Worm (Caenorhabditis elegans) whole organism, L3 larva: ENCODE measurements around the gene Y26G10.5.

Source experiments
- R02D3.7 ChIP-seq: fragments of 150-350 bp; optimal IDR thresholded peaks from 2 replicates; lab custom pipeline; 2014; ENCODE audit warnings: missing biosample characterization, missing genetic modification characterization
- ZK546.5 ChIP-seq: sonication (generic microtip); optimal IDR thresholded peaks from 2 replicates; lab custom pipeline; 2017; ENCODE audit warnings: missing biosample characterization, missing genetic modification characterization
- aly-2 ChIP-seq: fragments of 150-350 bp; optimal IDR thresholded peaks from 2 replicates; lab custom pipeline; 2014; ENCODE audit warnings: missing biosample characterization, missing genetic modification characterization
- ceh-16 ChIP-seq: sonication (generic microtip); optimal IDR thresholded peaks from 2 replicates; lab custom pipeline; 2017; ENCODE audit warnings: missing biosample characterization, missing genetic modification characterization
- ceh-28 ChIP-seq: fragments of 150-350 bp; optimal IDR thresholded peaks from 2 replicates; lab custom pipeline; 2014; ENCODE audit warnings: missing biosample characterization, missing genetic modification reagents, missing genetic modification characterization
- ceh-82 ChIP-seq: fragments of 150-350 bp; optimal IDR thresholded peaks from 2 replicates; lab custom pipeline; 2014; ENCODE audit warnings: missing biosample characterization, missing genetic modification characterization
- ceh-9 ChIP-seq: sonication (generic microtip); optimal IDR thresholded peaks from 2 replicates; lab custom pipeline; 2018; ENCODE audit warnings: missing biosample characterization, missing genetic modification characterization
- egl-27 ChIP-seq: sonication (generic microtip); optimal IDR thresholded peaks from 4 replicates; lab custom pipeline; 2017; ENCODE audit warnings: missing biosample characterization, missing genetic modification reagents, missing genetic modification characterization
- egl-5 ChIP-seq: fragments of 150-350 bp; optimal IDR thresholded peaks from 2 replicates; lab custom pipeline; 2017; ENCODE audit warnings: missing biosample characterization, missing genetic modification reagents, missing genetic modification characterization, inconsistent platforms
- elt-1 ChIP-seq: fragments of 150-350 bp; optimal IDR thresholded peaks from 2 replicates; lab custom pipeline; 2014; ENCODE audit warnings: missing biosample characterization, missing genetic modification characterization
- elt-2 ChIP-seq: sonication (generic microtip); optimal IDR thresholded peaks from 2 replicates; lab custom pipeline; 2016; ENCODE audit warnings: missing genetic modification reagents, mild to moderate bottlenecking, missing genetic modification characterization, missing compliant biosample characterization
- elt-3 ChIP-seq, 3 experiments: fragments of 150-350 bp in 1 of 3; sonication (generic microtip) in 2 of 3; optimal IDR thresholded peaks; 2 replicates in 2 of 3; 4 replicates in 1 of 3; lab custom pipeline; 2014 to 2017; ENCODE audit warnings: missing biosample characterization in 3 of 3, missing genetic modification characterization in 3 of 3
- eor-1 ChIP-seq, 2 experiments: fragments of 150-350 bp; optimal IDR thresholded peaks; 2 replicates each; lab custom pipeline; 2014 to 2018; ENCODE audit warnings: missing biosample characterization in 2 of 2, missing genetic modification characterization in 2 of 2
- fkh-10 ChIP-seq: sonication (generic microtip); optimal IDR thresholded peaks from 2 replicates; lab custom pipeline; 2017; ENCODE audit warnings: missing biosample characterization, missing genetic modification reagents, missing genetic modification characterization
- fkh-2 ChIP-seq: fragments of 150-350 bp; optimal IDR thresholded peaks from 2 replicates; lab custom pipeline; 2014; ENCODE audit warnings: missing biosample characterization, missing genetic modification reagents, missing genetic modification characterization
- fos-1 ChIP-seq: fragments of 150-350 bp; optimal IDR thresholded peaks from 2 replicates; lab custom pipeline; 2014; ENCODE audit warnings: missing biosample characterization, missing genetic modification characterization
- hmg-11 ChIP-seq: sonication (generic microtip); optimal IDR thresholded peaks from 2 replicates; lab custom pipeline; 2016; ENCODE audit warnings: missing genetic modification characterization, missing compliant biosample characterization
- jun-1 ChIP-seq: fragments of 150-350 bp; optimal IDR thresholded peaks from 2 replicates; lab custom pipeline; 2014; ENCODE audit warnings: missing biosample characterization, missing genetic modification reagents, missing genetic modification characterization
- lin-15B ChIP-seq: fragments of 150-350 bp; optimal IDR thresholded peaks from 2 replicates; lab custom pipeline; 2014; ENCODE audit warnings: missing biosample characterization, missing genetic modification characterization
- lin-39 ChIP-seq: fragments of 150-350 bp; optimal IDR thresholded peaks from 2 replicates; lab custom pipeline; 2018; ENCODE audit warnings: missing biosample characterization, missing genetic modification reagents, missing genetic modification characterization
- lsy-12 ChIP-seq: sonication (generic microtip); optimal IDR thresholded peaks from 2 replicates; lab custom pipeline; 2016; ENCODE audit warnings: mild to moderate bottlenecking, missing genetic modification characterization, missing compliant biosample characterization
- mdl-1 ChIP-seq: fragments of 150-350 bp; optimal IDR thresholded peaks from 2 replicates; lab custom pipeline; 2014; ENCODE audit warnings: missing biosample characterization, missing genetic modification characterization
- nfya-1 ChIP-seq: sonication (generic microtip); optimal IDR thresholded peaks from 2 replicates; lab custom pipeline; 2017; ENCODE audit warnings: missing genetic modification characterization, mild to moderate bottlenecking, missing compliant biosample characterization, antibody characterized with exemption, moderate library complexity; ENCODE audit not compliant: insufficient read depth
- nhr-12 ChIP-seq: fragments of 150-350 bp; optimal IDR thresholded peaks from 2 replicates; lab custom pipeline; 2014; ENCODE audit warnings: missing biosample characterization, missing genetic modification characterization
- nhr-237 ChIP-seq: fragments of 150-350 bp; optimal IDR thresholded peaks from 2 replicates; lab custom pipeline; 2014; ENCODE audit warnings: missing biosample characterization, missing genetic modification characterization
- nhr-25 ChIP-seq: sonication (generic microtip); optimal IDR thresholded peaks from 2 replicates; lab custom pipeline; 2017; ENCODE audit warnings: missing biosample characterization, missing genetic modification characterization
- nhr-43 ChIP-seq: sonication (generic microtip); optimal IDR thresholded peaks from 2 replicates; lab custom pipeline; 2016; ENCODE audit warnings: mild to moderate bottlenecking, missing genetic modification characterization, missing compliant biosample characterization; ENCODE audit not compliant: poor library complexity, severe bottlenecking
- nhr-67 ChIP-seq: fragments of 150-350 bp; optimal IDR thresholded peaks from 2 replicates; lab custom pipeline; 2014; ENCODE audit warnings: missing biosample characterization, missing genetic modification characterization
- nhr-77 ChIP-seq: fragments of 150-350 bp; optimal IDR thresholded peaks from 2 replicates; lab custom pipeline; 2014; ENCODE audit warnings: missing biosample characterization, missing genetic modification characterization
- pha-4 ChIP-seq: fragments of 150-350 bp; optimal IDR thresholded peaks from 2 replicates; lab custom pipeline; 2014; ENCODE audit warnings: missing biosample characterization, missing genetic modification reagents, missing genetic modification characterization
- pqm-1 ChIP-seq: fragments of 150-350 bp; optimal IDR thresholded peaks from 2 replicates; lab custom pipeline; 2017; ENCODE audit warnings: missing biosample characterization, missing genetic modification characterization, inconsistent platforms
- sea-2 ChIP-seq: fragments of 150-350 bp; sonication (generic microtip); optimal IDR thresholded peaks from 4 replicates; lab custom pipeline; 2014; ENCODE audit warnings: missing biosample characterization, missing genetic modification reagents, missing genetic modification characterization
- skn-1 ChIP-seq: fragments of 150-350 bp; optimal IDR thresholded peaks from 2 replicates; lab custom pipeline; 2014; ENCODE audit warnings: missing biosample characterization, missing genetic modification characterization
- snpc-4 ChIP-seq: fragments of 150-350 bp; optimal IDR thresholded peaks from 2 replicates; lab custom pipeline; 2014; ENCODE audit warnings: missing biosample characterization, missing genetic modification characterization
- tbx-2 ChIP-seq: sonication (generic microtip); optimal IDR thresholded peaks from 2 replicates; lab custom pipeline; 2016; ENCODE audit warnings: mild to moderate bottlenecking, missing genetic modification characterization, missing compliant biosample characterization
- unc-39 ChIP-seq: sonication (generic microtip); optimal IDR thresholded peaks from 4 replicates; lab custom pipeline; 2017; ENCODE audit warnings: missing biosample characterization, missing genetic modification characterization
- zag-1 ChIP-seq: fragments of 150-350 bp; optimal IDR thresholded peaks from 2 replicates; lab custom pipeline; 2014; ENCODE audit warnings: missing biosample characterization, missing genetic modification characterization
- ztf-11 ChIP-seq: fragments of 150-350 bp; optimal IDR thresholded peaks from 2 replicates; lab custom pipeline; 2014; ENCODE audit warnings: missing biosample characterization, missing genetic modification characterization
- ztf-4 ChIP-seq: fragments of 150-350 bp; optimal IDR thresholded peaks from 2 replicates; lab custom pipeline; 2014; ENCODE audit warnings: missing biosample characterization, missing genetic modification characterization

Gene Y26G10.5

ce11 chrV:17712349-17712748 lies 11.7 kb upstream of the Y26G10.5 start:
- TF ChIP-seq ceh-16 (tag; lab: Kevin White, UChicago) (no peak), hmg-11 (tag; lab: Kevin White, UChicago) (no peak), nhr-12 (tag; lab: Kevin White, UChicago) (no peak), jun-1 (no peak), fkh-2 (no peak), sea-2 (GFP tag; lab: Kevin White, UChicago) (no peak), nhr-67 (tag; lab: Kevin White, UChicago) (no peak), lin-39 (tag; lab: Kevin White, UChicago) (no peak), ceh-82 (tag; lab: Kevin White, UChicago) (no peak), nfya-1 (tag; lab: Kevin White, UChicago) (no peak), lsy-12 (tag; lab: Kevin White, UChicago) (no peak), snpc-4 (tag; lab: Kevin White, UChicago) (no peak), egl-27 (tag; lab: Kevin White, UChicago) (no peak), aly-2 (tag; lab: Kevin White, UChicago) (no peak), pha-4 (tag; lab: Kevin White, UChicago) (no peak), egl-5 (no peak)

ce11 chrV:17707022-17707421 lies 6.4 kb upstream of the Y26G10.5 start, which contains the start of gene srh-31:
srh-31 (plus strand) TSS chrV:17707322.
- TF ChIP-seq egl-5 (no peak), ceh-16 (tag; lab: Kevin White, UChicago) (no peak), unc-39 (tag; lab: Kevin White, UChicago) (no peak), elt-2 (tag; lab: Kevin White, UChicago) (no peak), snpc-4 (tag; lab: Kevin White, UChicago) (no peak), tbx-2 (tag; lab: Kevin White, UChicago) (no peak), elt-3 (tag; optimal IDR thresholded peaks at IDR 0.05; lab: Kevin White, UChicago) (no peak), nhr-43 (tag; lab: Kevin White, UChicago) (no peak), eor-1 (tag; optimal IDR thresholded peaks at IDR 0.05; lab: Kevin White, UChicago) (no peak), nhr-25 (tag; lab: Kevin White, UChicago) (no peak), nhr-77 (tag; lab: Kevin White, UChicago) (no peak), ceh-82 (tag; lab: Kevin White, UChicago) (no peak), fkh-10 (GFP tag; lab: Kevin White, UChicago) (no peak), nhr-237 (tag; lab: Kevin White, UChicago) (no peak), lin-15B (tag; lab: Kevin White, UChicago) (no peak), ztf-4 (no peak)

DNA sequence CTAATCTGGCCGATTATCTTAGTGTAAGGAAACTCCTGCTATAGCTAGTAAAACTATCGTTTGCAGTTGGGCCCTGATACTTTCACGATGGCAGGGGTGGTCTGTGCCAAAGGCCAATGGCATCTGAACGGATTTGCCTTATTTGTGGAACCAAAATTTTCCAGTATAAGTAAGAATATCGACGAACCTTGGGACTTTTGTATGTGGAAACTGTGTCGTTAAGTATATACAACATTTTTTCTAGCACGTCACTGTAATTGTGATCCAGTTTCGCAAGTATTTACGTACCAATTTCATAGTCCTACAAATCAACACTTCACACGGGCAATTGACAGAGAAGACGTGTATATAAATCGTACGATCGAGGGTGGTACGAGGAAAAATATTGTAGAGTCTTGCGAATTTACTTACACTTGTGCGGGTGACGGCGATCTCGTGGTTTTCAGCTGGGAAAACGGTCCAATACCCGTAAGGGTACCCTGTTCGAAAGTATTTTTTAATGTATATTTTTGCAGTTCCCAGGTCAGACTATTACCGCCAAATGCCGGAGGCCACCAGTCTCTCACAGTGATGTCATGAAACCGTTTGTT lies 5.7 kb upstream of the Y26G10.5 start:
- no peak for TF ChIP-seq ceh-82 (tag; lab: Kevin White, UChicago)

DNA sequence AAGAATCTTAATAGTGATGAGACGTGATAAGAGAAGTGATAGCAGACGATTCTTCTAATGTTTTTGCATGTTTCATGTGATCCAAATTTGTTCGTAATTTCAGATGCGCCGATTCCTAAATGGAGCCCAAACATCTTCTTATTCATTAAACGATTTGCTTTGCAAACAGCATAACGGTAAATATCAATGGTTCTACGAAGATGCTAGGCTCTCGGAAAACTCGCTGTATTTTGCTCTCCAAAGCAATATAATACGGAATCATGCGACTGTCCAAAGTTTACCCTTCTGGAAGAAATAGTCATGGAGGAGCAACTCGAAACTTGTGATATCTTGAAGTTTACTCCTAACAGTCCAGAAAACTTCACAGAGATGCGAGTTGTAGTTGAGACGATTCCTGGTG lies 5.2 kb upstream of the Y26G10.5 start, which contains the start of gene W06D12.6:
Gene W06D12.6 (plus strand): TSS at position 301 of the 400 bp plus-strand sequence.
- TF ChIP-seq egl-5 = no peak
- TF ChIP-seq nfya-1 (tag; lab: Kevin White, UChicago) = no peak
- no peak for TF ChIP-seq nhr-25 (tag; lab: Kevin White, UChicago)
- TF ChIP-seq elt-1 (tag; lab: Kevin White, UChicago) = no peak
- TF ChIP-seq R02D3.7 (tag; lab: Kevin White, UChicago) = no peak
- TF ChIP-seq jun-1 = no peak
- no peak for TF ChIP-seq ceh-9 (tag; lab: Kevin White, UChicago)
- no peak for TF ChIP-seq pqm-1 (tag; lab: Kevin White, UChicago)
- no peak for TF ChIP-seq pha-4 (tag; lab: Kevin White, UChicago)

DNA sequence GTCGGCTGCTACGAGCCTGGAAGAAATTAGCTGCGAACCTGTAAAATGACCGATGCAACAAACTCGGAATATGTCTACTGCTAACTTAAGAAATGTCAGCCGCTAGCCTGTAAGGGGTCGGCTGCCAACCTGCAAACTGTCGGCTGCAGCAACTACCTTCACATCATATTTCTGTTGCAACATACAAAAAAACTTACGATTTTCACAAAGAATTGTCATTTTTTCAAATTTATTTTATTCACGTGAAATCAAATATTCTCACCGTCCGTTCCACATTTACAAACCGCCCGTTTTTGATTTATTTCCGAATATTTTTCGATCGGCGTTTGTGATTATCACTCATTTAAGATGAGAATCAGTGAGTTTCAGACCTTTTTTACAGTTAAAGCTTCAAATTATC lies 969 bp downstream of the Y26G10.5 start, which contains the start of gene Y26G10.6:
Gene Y26G10.6 (plus strand): TSS at position 301 of the 400 bp plus-strand sequence.
- TF ChIP-seq ztf-11 (tag; lab: Kevin White, UChicago) (no peak), ZK546.5 (tag; lab: Kevin White, UChicago) (no peak), elt-1 (tag; lab: Kevin White, UChicago) (no peak), ztf-4 (no peak), ceh-28 (tag; lab: Kevin White, UChicago) (no peak), lin-39 (tag; lab: Kevin White, UChicago) (no peak), eor-1 (tag; optimal IDR thresholded peaks at IDR 0.05; lab: Kevin White, UChicago) (no peak), fos-1 (tag; lab: Kevin White, UChicago) (no peak), elt-2 (tag; lab: Kevin White, UChicago) (no peak), lsy-12 (tag; lab: Kevin White, UChicago) (no peak), ceh-16 (tag; lab: Kevin White, UChicago) (no peak), ceh-82 (tag; lab: Kevin White, UChicago) (no peak), zag-1 (no peak), lin-15B (tag; lab: Kevin White, UChicago) (no peak), nhr-43 (tag; lab: Kevin White, UChicago) (no peak), mdl-1 (tag; lab: Kevin White, UChicago) (no peak), skn-1 (tag; lab: Kevin White, UChicago) (no peak), pqm-1 (tag; lab: Kevin White, UChicago) (no peak), nhr-25 (tag; lab: Kevin White, UChicago) (no peak), fkh-10 (GFP tag; lab: Kevin White, UChicago) (no peak)
